Worm (Caenorhabditis elegans) whole organism, late embryonic: ENCODE data around the gene T10B9.14.

Experiments used
- C38D4.7 ChIP-seq: fragments of 200-800 bp; sonication (Bioruptor generic); optimal IDR thresholded peaks from 2 replicates; lab custom pipeline; 2018; ENCODE audit warnings: mild to moderate bottlenecking, missing genetic modification characterization, moderate library complexity, missing compliant biosample characterization
- F13H6.1 ChIP-seq: sonication (generic microtip); optimal IDR thresholded peaks from 2 replicates; lab custom pipeline; 2016; ENCODE audit warnings: missing genetic modification characterization, missing compliant biosample characterization
- K02D7.2 ChIP-seq: sonication (generic microtip); optimal IDR thresholded peaks from 2 replicates; lab custom pipeline; 2017; ENCODE audit warnings: mild to moderate bottlenecking, missing genetic modification characterization, missing compliant biosample characterization
- K09A11.1 ChIP-seq: sonication (generic microtip); optimal IDR thresholded peaks from 2 replicates; lab custom pipeline; 2017; ENCODE audit warnings: antibody characterized with exemption, mild to moderate bottlenecking, missing genetic modification characterization, missing compliant biosample characterization; ENCODE audit not compliant: insufficient read depth
- Y22D7AL.16 ChIP-seq: sonication (generic microtip); optimal IDR thresholded peaks from 2 replicates; lab custom pipeline; 2016; ENCODE audit warnings: missing genetic modification characterization, missing compliant biosample characterization
- ahr-1 ChIP-seq: sonication (generic microtip); optimal IDR thresholded peaks from 2 replicates; lab custom pipeline; 2016; ENCODE audit warnings: missing genetic modification characterization, missing compliant biosample characterization
- ceh-18 ChIP-seq: sonication (generic microtip); optimal IDR thresholded peaks from 2 replicates; lab custom pipeline; 2016; ENCODE audit warnings: missing genetic modification characterization, missing compliant biosample characterization
- ceh-2 ChIP-seq: sonication (generic microtip); optimal IDR thresholded peaks from 2 replicates; lab custom pipeline; 2016; ENCODE audit warnings: missing genotype, missing genetic modification characterization, missing compliant biosample characterization
- ceh-24 ChIP-seq: sonication (generic microtip); optimal IDR thresholded peaks from 2 replicates; lab custom pipeline; 2016; ENCODE audit warnings: mild to moderate bottlenecking, missing genetic modification characterization, missing compliant biosample characterization
- ceh-31 ChIP-seq: sonication (generic microtip); optimal IDR thresholded peaks from 2 replicates; lab custom pipeline; 2016; ENCODE audit warnings: missing genetic modification characterization, missing compliant biosample characterization
- ceh-34 ChIP-seq: sonication (generic microtip); optimal IDR thresholded peaks from 2 replicates; lab custom pipeline; 2016; ENCODE audit warnings: mild to moderate bottlenecking, missing genetic modification characterization, missing compliant biosample characterization
- ceh-48 ChIP-seq: sonication (generic microtip); optimal IDR thresholded peaks from 2 replicates; lab custom pipeline; 2016; ENCODE audit warnings: missing genetic modification characterization, inconsistent platforms, missing compliant biosample characterization
- ceh-6 ChIP-seq: fragments of 200-800 bp; sonication (Bioruptor generic); optimal IDR thresholded peaks from 2 replicates; lab custom pipeline; 2018; ENCODE audit warnings: mild to moderate bottlenecking, missing genetic modification characterization, missing compliant biosample characterization
- ceh-9 ChIP-seq: sonication (generic microtip); optimal IDR thresholded peaks from 2 replicates; lab custom pipeline; 2016; ENCODE audit warnings: mild to moderate bottlenecking, missing genetic modification characterization, inconsistent platforms, missing compliant biosample characterization
- dmd-4 ChIP-seq: sonication (generic microtip); optimal IDR thresholded peaks from 2 replicates; lab custom pipeline; 2016; ENCODE audit warnings: borderline replicate concordance, missing genetic modification characterization, missing compliant biosample characterization
- ets-4 ChIP-seq: sonication (generic microtip); optimal IDR thresholded peaks from 2 replicates; lab custom pipeline; 2016; ENCODE audit warnings: missing genetic modification characterization, missing compliant biosample characterization
- eyg-1 ChIP-seq: sonication (generic microtip); optimal IDR thresholded peaks from 2 replicates; lab custom pipeline; 2016; ENCODE audit warnings: missing genotype, missing genetic modification characterization, missing compliant biosample characterization
- fax-1 ChIP-seq: sonication (generic microtip); optimal IDR thresholded peaks from 2 replicates; lab custom pipeline; 2016; ENCODE audit warnings: missing genotype, missing genetic modification characterization, missing compliant biosample characterization
- fkh-10 ChIP-seq: fragments of 150-350 bp; optimal IDR thresholded peaks from 2 replicates; lab custom pipeline; 2014; ENCODE audit warnings: missing biosample characterization, missing genetic modification reagents, missing genetic modification characterization
- hlh-13 ChIP-seq: fragments of 200-800 bp; sonication (Bioruptor generic); optimal IDR thresholded peaks from 2 replicates; lab custom pipeline; 2018; ENCODE audit warnings: mild to moderate bottlenecking, missing genetic modification characterization, missing compliant biosample characterization
- lin-11 ChIP-seq: fragments of 200-800 bp; sonication (Bioruptor generic); optimal IDR thresholded peaks from 2 replicates; lab custom pipeline; 2018; ENCODE audit warnings: mild to moderate bottlenecking, missing genetic modification characterization, missing compliant biosample characterization
- madf-2 ChIP-seq: sonication (generic microtip); optimal IDR thresholded peaks from 2 replicates; lab custom pipeline; 2017; ENCODE audit warnings: missing genetic modification characterization, missing compliant biosample characterization
- mec-3 ChIP-seq: sonication (generic microtip); optimal IDR thresholded peaks from 2 replicates; lab custom pipeline; 2016; ENCODE audit warnings: borderline replicate concordance, missing genetic modification characterization, missing compliant biosample characterization
- nhr-232 ChIP-seq: sonication (generic microtip); optimal IDR thresholded peaks from 2 replicates; lab custom pipeline; 2016; ENCODE audit warnings: missing genetic modification characterization, missing compliant biosample characterization
- pat-9 ChIP-seq: fragments of 200-800 bp; sonication (Bioruptor generic); optimal IDR thresholded peaks from 2 replicates; lab custom pipeline; 2018; ENCODE audit warnings: mild to moderate bottlenecking, missing genetic modification characterization, moderate library complexity, missing compliant biosample characterization
- pax-1 ChIP-seq: fragments of 150-350 bp; optimal IDR thresholded peaks from 2 replicates; lab custom pipeline; 2014; ENCODE audit warnings: missing biosample characterization, missing genetic modification characterization
- pha-2 ChIP-seq: sonication (generic microtip); optimal IDR thresholded peaks from 2 replicates; lab custom pipeline; 2017; ENCODE audit warnings: mild to moderate bottlenecking, missing genetic modification characterization, missing compliant biosample characterization
- pqm-1 ChIP-seq: sonication (generic microtip); optimal IDR thresholded peaks from 2 replicates; lab custom pipeline; 2016; ENCODE audit warnings: missing genetic modification characterization, missing compliant biosample characterization
- pros-1 ChIP-seq: fragments of 150-350 bp; optimal IDR thresholded peaks from 2 replicates; lab custom pipeline; 2014; ENCODE audit warnings: missing biosample characterization, missing genetic modification reagents, missing genetic modification characterization
- ref-2 ChIP-seq: sonication (generic microtip); optimal IDR thresholded peaks from 2 replicates; lab custom pipeline; 2016; ENCODE audit warnings: missing genetic modification characterization, missing compliant biosample characterization
- syd-9 ChIP-seq: sonication (generic microtip); optimal IDR thresholded peaks from 2 replicates; lab custom pipeline; 2016; ENCODE audit warnings: mild to moderate bottlenecking, missing genetic modification characterization, moderate library complexity, missing compliant biosample characterization
- ttx-3 ChIP-seq: sonication (generic microtip); optimal IDR thresholded peaks from 2 replicates; lab custom pipeline; 2016; ENCODE audit warnings: missing genetic modification reagents, missing genetic modification characterization, missing compliant biosample characterization
- unc-3 ChIP-seq, 2 experiments: fragments of 200-800 bp in 1 of 2; sonication (Bioruptor generic) in 1 of 2; sonication (generic microtip) in 1 of 2; conservative IDR thresholded peaks in 1 of 2; optimal IDR thresholded peaks in 1 of 2; 2 replicates each; pipeline versions ENCODE4 v1.3.6 to Lab custom; 2016 to 2022; ENCODE audit warnings: missing compliant biosample characterization in 2 of 2, missing genetic modification characterization in 2 of 2, missing genetic modification reagents in 1 of 2
- unc-42 ChIP-seq: sonication (generic microtip); optimal IDR thresholded peaks from 2 replicates; lab custom pipeline; 2016; ENCODE audit warnings: missing genotype, missing genetic modification characterization, missing compliant biosample characterization
- unc-55 ChIP-seq: sonication (generic microtip); optimal IDR thresholded peaks from 2 replicates; lab custom pipeline; 2017; ENCODE audit warnings: missing biosample characterization, missing genetic modification reagents, missing genetic modification characterization
- ztf-16 ChIP-seq: sonication (generic microtip); optimal IDR thresholded peaks from 2 replicates; lab custom pipeline; 2017; ENCODE audit warnings: missing genetic modification characterization, missing compliant biosample characterization

T10B9.14 gene

ce11 chrII:9782337-9782736, at the start of gene T10B9.14:
T10B9.14 (minus strand) TSS chrII:9782437.
- TF ChIP-seq fax-1 (no peak), pax-1 (tag; lab: Kevin White, UChicago) (no peak), unc-42 (tag; lab: Kevin White, UChicago) (no peak), ztf-16 (tag; lab: Kevin White, UChicago) (no peak), ceh-48 (tag; lab: Kevin White, UChicago) (no peak), eyg-1 (tag; lab: Kevin White, UChicago) (no peak), syd-9 (tag; lab: Kevin White, UChicago) (no peak), dmd-4 (tag; lab: Kevin White, UChicago) (no peak), ceh-2 (tag; lab: Kevin White, UChicago) (no peak), C38D4.7 (GFP tag; lab: Kevin White, UChicago) (no peak), ref-2 (no peak), ceh-9 (tag; lab: Kevin White, UChicago) (no peak), mec-3 (tag; lab: Kevin White, UChicago) (no peak), ceh-18 (tag; lab: Kevin White, UChicago) (no peak)

ce11 chrII:9831033-9831432, 48.8 kb upstream of the T10B9.14 start, which contains the start of gene ZK938.12:
ZK938.12 (plus strand) TSS chrII:9831333.
- TF ChIP-seq nhr-232 (no peak), ets-4 (tag; lab: Kevin White, UChicago) (no peak), hlh-13 (no peak), mec-3 (tag; lab: Kevin White, UChicago) (no peak), pat-9 (tag; lab: Kevin White, UChicago) (no peak), eyg-1 (tag; lab: Kevin White, UChicago) (no peak), ttx-3 (no peak), unc-55 (no peak)

DNA sequence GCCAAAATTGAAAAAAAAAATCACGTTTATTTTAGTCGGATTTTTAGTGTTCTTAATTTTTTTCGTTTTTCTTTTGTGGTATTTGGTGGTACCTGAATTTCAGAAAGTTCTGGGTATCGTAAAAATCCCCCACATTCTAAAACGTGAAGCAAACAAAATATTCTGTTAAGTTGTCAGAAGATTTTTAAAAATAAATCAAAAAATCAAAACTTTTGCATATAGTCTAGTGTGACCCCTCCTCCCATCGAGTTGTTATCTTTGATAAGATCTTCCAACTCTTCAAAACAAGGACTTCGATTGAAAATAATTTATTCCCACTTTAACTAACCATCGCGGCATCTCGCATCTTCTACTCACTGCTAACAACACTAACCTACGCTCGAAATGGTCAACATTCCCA, 46.9 kb upstream of the T10B9.14 start, which contains the start of gene ZK938.1:
ZK938.1 (plus strand) TSS at position 301 of the 400 bp plus-strand sequence.
- TF ChIP-seq ceh-9 (tag; lab: Kevin White, UChicago): no peak
- TF ChIP-seq, all 69 proteins: peak for 0

DNA sequence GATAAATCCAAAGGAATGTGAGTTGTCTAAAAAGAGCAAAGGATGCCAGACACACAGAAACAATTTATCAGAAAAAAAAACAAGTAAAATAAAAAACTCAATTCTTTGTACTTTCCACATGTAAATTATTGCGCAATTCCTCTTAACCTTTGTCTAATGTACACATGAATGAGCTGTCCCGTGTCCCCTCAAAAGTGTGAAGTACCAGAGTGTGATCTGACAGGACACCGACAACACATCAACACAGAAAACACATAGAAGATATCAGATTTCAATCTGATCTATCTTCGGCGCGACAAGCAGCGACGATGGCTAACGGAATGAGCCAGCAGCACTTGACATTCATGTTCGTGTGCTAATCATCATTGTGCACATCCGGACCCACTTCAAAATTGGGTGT, 46.3 kb upstream of the T10B9.14 start:
- no peak for TF ChIP-seq ceh-31 (tag; lab: Kevin White, UChicago)
- TF ChIP-seq Y22D7AL.16 (tag; lab: Kevin White, UChicago): no peak
- no peak for TF ChIP-seq hlh-13
- peak; percentile 69 for TF ChIP-seq ceh-34
- TF ChIP-seq mec-3 (tag; lab: Kevin White, UChicago): no peak
- no peak for TF ChIP-seq F13H6.1 (tag; lab: Kevin White, UChicago)
- TF ChIP-seq ttx-3: no peak
- no peak for TF ChIP-seq madf-2 (tag; lab: Kevin White, UChicago)
- no peak for TF ChIP-seq ceh-18 (tag; lab: Kevin White, UChicago)
- TF ChIP-seq, all 69 proteins: peak for 1

DNA sequence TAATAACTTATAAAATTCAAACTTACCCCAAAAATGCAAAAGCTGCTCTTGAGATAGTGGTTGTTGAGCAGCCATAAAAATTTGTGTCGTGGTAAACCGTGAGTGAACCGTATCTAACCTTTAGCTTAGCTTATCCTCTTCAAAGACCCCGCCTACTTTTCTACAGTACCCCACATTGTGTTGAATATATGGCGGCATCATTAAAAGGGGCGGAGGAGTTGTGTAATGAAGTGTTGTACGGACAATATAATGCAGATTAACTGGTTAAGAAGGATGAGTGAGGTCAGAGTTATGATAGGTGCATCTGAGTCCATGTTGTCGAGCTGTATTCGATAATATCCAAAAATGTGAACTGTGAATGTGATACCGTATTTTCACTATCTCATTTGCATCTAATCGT, 45.6 kb upstream of the T10B9.14 start, which contains the start of gene eyg-1:
eyg-1 (minus strand) TSS at position 101 of the 400 bp plus-strand sequence.
- no peak for TF ChIP-seq lin-11
- TF ChIP-seq K09A11.1 (tag; lab: Kevin White, UChicago): no peak
- no peak for TF ChIP-seq ceh-24 (tag; lab: Kevin White, UChicago)
- TF ChIP-seq unc-55: no peak
- no peak for TF ChIP-seq ets-4 (tag; lab: Kevin White, UChicago)
- TF ChIP-seq hlh-13: no peak
- no peak for TF ChIP-seq pat-9 (tag; lab: Kevin White, UChicago)
- TF ChIP-seq ceh-6 (GFP tag; lab: Kevin White, UChicago): no peak
- no peak for TF ChIP-seq K02D7.2 (tag; lab: Kevin White, UChicago)
- TF ChIP-seq pqm-1 (tag; lab: Kevin White, UChicago): no peak
- TF ChIP-seq ahr-1 (tag; lab: Kevin White, UChicago): no peak
- TF ChIP-seq fkh-10 (GFP tag; lab: Kevin White, UChicago): no peak
- TF ChIP-seq F13H6.1 (tag; lab: Kevin White, UChicago): no peak
- TF ChIP-seq ceh-18 (tag; lab: Kevin White, UChicago): no peak
- TF ChIP-seq pha-2 (tag; lab: Kevin White, UChicago): no peak
- no peak for TF ChIP-seq unc-3 (GFP tag; conservative IDR thresholded peaks at IDR 0.05; lab: Robert Waterston, UW)
- no peak for TF ChIP-seq unc-3 (tag; optimal IDR thresholded peaks at IDR 0.05; lab: Kevin White, UChicago)
- no peak for TF ChIP-seq syd-9 (tag; lab: Kevin White, UChicago)
- no peak for TF ChIP-seq ceh-31 (tag; lab: Kevin White, UChicago)
- no peak for TF ChIP-seq C38D4.7 (GFP tag; lab: Kevin White, UChicago)
- TF ChIP-seq pros-1 (tag; lab: Kevin White, UChicago): no peak
- TF ChIP-seq, all 69 proteins: peak for 0
